Worm (Caenorhabditis elegans): ENCODE results near the gene Y22D7AL.7.

Y22D7AL.7 gene

DNA sequence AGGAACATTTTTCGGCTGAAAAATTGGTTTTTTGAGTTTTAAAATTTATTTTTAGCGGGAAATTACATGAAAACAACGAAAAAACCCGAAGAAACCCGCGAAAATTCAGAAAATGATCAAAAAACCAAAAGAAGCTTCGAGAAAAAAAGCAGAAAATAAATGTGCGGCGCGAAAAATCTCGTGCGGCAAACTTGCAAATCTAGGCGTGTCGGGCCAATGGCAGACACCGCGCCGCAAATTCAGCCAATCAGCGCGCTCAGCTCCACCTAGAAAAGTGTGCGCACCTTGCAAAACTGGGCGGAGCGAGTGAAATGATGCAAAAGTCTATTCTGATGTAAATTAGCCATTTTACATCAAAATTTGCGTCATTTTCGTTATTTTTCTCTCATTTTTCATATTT, 42.4 kb downstream of the Y22D7AL.7 start, which contains the start of gene Y22D7AL.10:
Gene Y22D7AL.10, minus strand, starts transcription at position 15 of the 400 bp plus-strand sequence.
- TF ChIP-seq sem-2 (GFP tag; optimal IDR thresholded peaks at IDR 0.05) (peak; percentile 65), sptf-1 (tag; optimal IDR thresholded peaks at IDR 0.05) (peak; percentile 96), unc-120 (tag; optimal IDR thresholded peaks at IDR 0.05; ENCODE audit: poor library complexity, severe bottlenecking) (peak; percentile 88), mep-1 (tag; optimal IDR thresholded peaks at IDR 0.05) (peak; percentile 97), unc-39 (tag; optimal IDR thresholded peaks at IDR 0.05) (peak; percentile 7), ham-2 (GFP tag; optimal IDR thresholded peaks at IDR 0.05) (peak; percentile 80), elt-3 (tag; optimal IDR thresholded peaks at IDR 0.05) (no peak), pha-4 (tag; optimal IDR thresholded peaks at IDR 0.05) (peak; percentile 91), ceh-43 (GFP tag; optimal IDR thresholded peaks at IDR 0.05) (peak; percentile 87), lsy-2 (tag; optimal IDR thresholded peaks at IDR 0.05) (peak; percentile 94), mab-5 (tag; optimal IDR thresholded peaks at IDR 0.05) (peak; percentile 88), mls-2 (tag; optimal IDR thresholded peaks at IDR 0.05) (peak; percentile 92), nhr-2 (tag; optimal IDR thresholded peaks at IDR 0.05) (peak; percentile 61), drap-1 (GFP tag; optimal IDR thresholded peaks at IDR 0.05) (peak; percentile 89), cnd-1 (tag; optimal IDR thresholded peaks at IDR 0.05) (peak; percentile 84), M03D4.4 (tag; optimal IDR thresholded peaks at IDR 0.05) (peak; percentile 90), elt-1 (tag; optimal IDR thresholded peaks at IDR 0.05; ENCODE audit: borderline replicate concordance, insufficient read depth) (peak; percentile 62), ces-1 (GFP tag; optimal IDR thresholded peaks at IDR 0.05) (peak; percentile 90), tbx-8 (GFP tag; optimal IDR thresholded peaks at IDR 0.05) (peak; percentile 80), snpc-4 (tag; optimal IDR thresholded peaks at IDR 0.05) (no peak), bed-3 (GFP tag; optimal IDR thresholded peaks at IDR 0.05) (peak; percentile 77), lin-13 (tag; optimal IDR thresholded peaks at IDR 0.05) (peak; percentile 99), ztf-11 (tag; optimal IDR thresholded peaks at IDR 0.05) (peak; percentile 90), lin-32 (GFP tag; optimal IDR thresholded peaks at IDR 0.05) (peak; percentile 13), nhr-28 (tag; optimal IDR thresholded peaks at IDR 0.05) (no peak), zip-8 (tag; optimal IDR thresholded peaks at IDR 0.05) (no peak), ceh-83 (GFP tag; optimal IDR thresholded peaks at IDR 0.05) (peak; percentile 84), ceh-39 (tag; optimal IDR thresholded peaks at IDR 0.05) (peak; percentile 88), flh-1 (GFP tag; optimal IDR thresholded peaks at IDR 0.05) (peak; percentile 30), blmp-1 (tag; optimal IDR thresholded peaks at IDR 0.05) (peak; percentile 85), nhr-12 (tag; optimal IDR thresholded peaks at IDR 0.05) (peak; percentile 81), nhr-76 (tag; optimal IDR thresholded peaks at IDR 0.05) (peak; percentile 74), unc-62 (GFP tag; optimal IDR thresholded peaks at IDR 0.05) (peak; percentile 49), hlh-1 (tag; optimal IDR thresholded peaks at IDR 0.05) (peak; percentile 63), nhr-237 (tag; optimal IDR thresholded peaks at IDR 0.05) (peak; percentile 93)

DNA sequence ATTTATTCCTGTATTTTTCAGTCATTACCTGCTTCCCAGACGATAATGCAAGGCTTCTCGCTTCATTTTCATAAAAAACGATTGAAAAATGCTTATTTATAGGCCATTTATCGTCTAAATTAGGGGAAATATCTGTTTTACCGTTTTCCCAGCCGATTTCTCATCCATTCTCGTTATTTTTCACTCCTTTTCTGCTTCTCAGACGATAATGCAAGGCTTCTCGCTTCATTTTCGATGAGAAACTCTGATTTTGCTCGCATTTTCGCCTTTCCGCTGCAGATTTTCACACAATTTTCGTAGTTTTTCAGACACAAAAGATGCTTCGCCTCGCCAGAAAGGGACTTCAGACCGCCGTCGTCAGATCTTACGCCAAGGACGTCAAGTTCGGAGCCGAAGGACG, 42.9 kb downstream of the Y22D7AL.7 start, which contains the start of gene hsp-60:
Gene hsp-60, plus strand, starts transcription at position 301 of the 400 bp plus-strand sequence.
- TF ChIP-seq unc-62 (GFP tag; optimal IDR thresholded peaks at IDR 0.05) = no peak
- no peak for TF ChIP-seq sptf-1 (tag; optimal IDR thresholded peaks at IDR 0.05)
- TF ChIP-seq ceh-83 (GFP tag; optimal IDR thresholded peaks at IDR 0.05) = no peak
- TF ChIP-seq flh-1 (GFP tag; optimal IDR thresholded peaks at IDR 0.05) = no peak
- TF ChIP-seq hlh-1 (tag; optimal IDR thresholded peaks at IDR 0.05) = no peak
- TF ChIP-seq mep-1 (tag; optimal IDR thresholded peaks at IDR 0.05) = no peak
- TF ChIP-seq lin-32 (GFP tag; optimal IDR thresholded peaks at IDR 0.05) = no peak
- TF ChIP-seq mls-2 (tag; optimal IDR thresholded peaks at IDR 0.05) = no peak
- TF ChIP-seq ztf-11 (tag; optimal IDR thresholded peaks at IDR 0.05) = no peak
- no peak for TF ChIP-seq M03D4.4 (tag; optimal IDR thresholded peaks at IDR 0.05)

DNA sequence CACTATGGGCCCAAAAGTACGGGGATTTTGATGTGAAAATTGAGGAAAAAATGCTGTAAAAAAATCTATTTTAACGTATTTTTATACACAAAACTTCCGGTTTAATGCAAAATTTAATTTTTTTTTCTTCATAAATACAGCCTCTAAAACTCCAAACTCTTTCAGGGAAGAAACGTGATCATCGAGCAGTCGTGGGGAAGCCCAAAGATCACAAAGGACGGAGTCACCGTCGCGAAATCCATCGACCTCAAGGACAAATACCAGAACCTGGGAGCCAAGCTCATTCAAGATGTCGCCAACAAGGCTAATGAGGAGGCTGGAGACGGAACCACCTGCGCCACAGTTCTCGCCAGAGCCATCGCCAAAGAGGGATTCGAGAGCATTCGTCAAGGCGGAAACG, 43.3 kb downstream of the Y22D7AL.7 start:
- no peak for TF ChIP-seq bed-3 (GFP tag; optimal IDR thresholded peaks at IDR 0.05)
- no peak for TF ChIP-seq cnd-1 (tag; optimal IDR thresholded peaks at IDR 0.05)
- no peak for TF ChIP-seq nhr-237 (tag; optimal IDR thresholded peaks at IDR 0.05)

DNA sequence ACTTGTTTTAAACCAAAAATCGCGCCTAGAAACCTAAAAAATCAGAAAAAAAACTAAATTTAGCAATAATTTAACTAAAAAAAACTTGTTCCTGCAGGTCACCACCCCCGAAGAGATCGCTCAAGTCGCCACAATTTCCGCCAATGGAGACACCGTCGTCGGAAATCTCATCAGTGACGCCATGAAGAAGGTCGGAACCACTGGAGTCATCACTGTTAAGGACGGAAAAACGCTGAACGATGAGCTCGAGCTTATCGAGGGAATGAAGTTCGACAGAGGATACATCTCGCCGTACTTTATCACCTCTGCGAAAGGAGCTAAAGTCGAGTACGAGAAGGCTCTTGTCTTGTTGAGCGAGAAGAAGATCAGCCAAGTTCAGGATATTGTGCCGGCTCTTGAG, 44.8 kb downstream of the Y22D7AL.7 start:
- TF ChIP-seq nhr-28 (tag; optimal IDR thresholded peaks at IDR 0.05) (no peak), ceh-83 (GFP tag; optimal IDR thresholded peaks at IDR 0.05) (no peak)
